Fruit fly (Drosophila melanogaster) whole organism, embryonic: ENCODE measurements around the gene CG12123.

Experiments
- Awh ChIP-seq: fragments of 200-800 bp; sonication (Bioruptor generic); IDR thresholded peaks from 2 replicates; pipeline ENCODE4, ENCODE4 v1.3.6; 2022; ENCODE audit warnings: missing biosample characterization, missing genetic modification characterization
- C15 ChIP-seq: fragments of 200-800 bp; sonication (Bioruptor generic); IDR thresholded peaks from 3 replicates; pipeline ENCODE4 v1.3.6; 2022; ENCODE audit warnings: missing biosample characterization, missing genetic modification characterization
- CG10209 ChIP-seq: fragments of 200-800 bp; sonication (Bioruptor generic); optimal IDR thresholded peaks from 3 replicates; lab custom pipeline; 2017; ENCODE audit warnings: missing biosample characterization, mild to moderate bottlenecking, missing genetic modification characterization, missing genetic modification reagents
- CG10462 ChIP-seq: fragments of 200-800 bp; sonication (Bioruptor generic); optimal IDR thresholded peaks from 2 replicates; lab custom pipeline; 2016; ENCODE audit warnings: missing biosample characterization, missing genetic modification characterization
- CG10543 ChIP-seq: fragments of 200-800 bp; sonication (Bioruptor generic); optimal IDR thresholded peaks from 3 replicates; lab custom pipeline; 2017; ENCODE audit warnings: missing biosample characterization, mild to moderate bottlenecking, missing genetic modification characterization, moderate library complexity
- CG10654 ChIP-seq: fragments of 200-800 bp; sonication (Bioruptor generic); optimal IDR thresholded peaks from 2 replicates; lab custom pipeline; 2016; ENCODE audit warnings: missing biosample characterization, missing genetic modification characterization
- CG10959 ChIP-seq: fragments of 200-800 bp; sonication (Bioruptor generic); IDR thresholded peaks from 2 replicates; pipeline ENCODE4 v1.3.6; 2022; ENCODE audit warnings: missing biosample characterization, missing genetic modification characterization
- CG12659 ChIP-seq: fragments of 200-800 bp; sonication (Bioruptor generic); optimal IDR thresholded peaks from 3 replicates; lab custom pipeline; 2017; ENCODE audit warnings: mild to moderate bottlenecking, missing biosample characterization, missing genetic modification reagents, missing genetic modification characterization
- CG14441 ChIP-seq: fragments of 200-800 bp; sonication (Bioruptor generic); IDR thresholded peaks from 2 replicates; pipeline ENCODE4 v1.3.6; 2022; ENCODE audit warnings: missing biosample characterization, missing genetic modification characterization
- CG15073 ChIP-seq: fragments of 200-800 bp; sonication (Bioruptor generic); optimal IDR thresholded peaks from 2 replicates; lab custom pipeline; 2016; ENCODE audit warnings: missing biosample characterization, missing genetic modification characterization
- CG15479 ChIP-seq: fragments of 200-800 bp; sonication (Bioruptor generic); optimal IDR thresholded peaks from 3 replicates; lab custom pipeline; 2019; ENCODE audit warnings: missing biosample characterization, mild to moderate bottlenecking, missing genetic modification characterization, moderate library complexity
- CG17186 ChIP-seq: fragments of 200-800 bp; sonication (Bioruptor generic); optimal IDR thresholded peaks from 3 replicates; lab custom pipeline; 2017; ENCODE audit warnings: missing biosample characterization, missing genetic modification reagents, missing genetic modification characterization
- CG4404 ChIP-seq: fragments of 200-800 bp; sonication (Bioruptor generic); IDR thresholded peaks from 2 replicates; pipeline ENCODE4 v1.3.6; 2022; ENCODE audit warnings: missing biosample characterization, missing genetic modification characterization
- CG6791 ChIP-seq: fragments of 200-800 bp; sonication (Bioruptor generic); IDR thresholded peaks from 3 replicates; pipeline ENCODE4 v1.3.6; 2022; ENCODE audit warnings: missing biosample characterization, missing genetic modification characterization; ENCODE audit not compliant: partially characterized antibody
- Camta ChIP-seq: fragments of 200-800 bp; sonication (Bioruptor generic); optimal IDR thresholded peaks from 2 replicates; lab custom pipeline; 2016; ENCODE audit warnings: missing biosample characterization, missing genetic modification characterization
- CrebB ChIP-seq: fragments of 200-800 bp; sonication (Bioruptor generic); optimal IDR thresholded peaks from 3 replicates; lab custom pipeline; 2018; ENCODE audit warnings: missing biosample characterization, mild to moderate bottlenecking, missing genetic modification characterization
- Drgx ChIP-seq: fragments of 200-800 bp; sonication (Bioruptor generic); IDR thresholded peaks from 2 replicates; pipeline ENCODE4 v1.3.6; 2022; ENCODE audit warnings: missing biosample characterization, missing genetic modification characterization
- Gsc ChIP-seq: fragments of 200-800 bp; sonication (Bioruptor generic); IDR thresholded peaks from 2 replicates; pipeline ENCODE4 v1.3.6; 2022; ENCODE audit warnings: missing biosample characterization, missing genetic modification characterization
- Gug ChIP-seq: fragments of 200-800 bp; sonication (Bioruptor generic); IDR thresholded peaks from 4 replicates; pipeline ENCODE4 v1.3.6; 2022; ENCODE audit warnings: missing biosample characterization, missing genetic modification characterization
- HLHmδ ChIP-seq: fragments of 200-800 bp; sonication (Bioruptor generic); optimal IDR thresholded peaks from 2 replicates; lab custom pipeline; 2018; ENCODE audit warnings: missing biosample characterization, mild to moderate bottlenecking, missing genetic modification characterization, moderate library complexity
- Hand ChIP-seq: fragments of 200-800 bp; sonication (Bioruptor generic); optimal IDR thresholded peaks from 2 replicates; lab custom pipeline; 2017; ENCODE audit warnings: mild to moderate bottlenecking, missing biosample characterization, missing genetic modification reagents, missing genetic modification characterization
- HmgZ ChIP-seq: fragments of 200-800 bp; sonication (Bioruptor generic); optimal IDR thresholded peaks from 2 replicates; lab custom pipeline; 2018; ENCODE audit warnings: missing biosample characterization, mild to moderate bottlenecking, missing genetic modification characterization
- MESR4 ChIP-seq: fragments of 200-800 bp; sonication (Bioruptor generic); optimal IDR thresholded peaks from 2 replicates; lab custom pipeline; 2018; ENCODE audit warnings: missing biosample characterization, mild to moderate bottlenecking, missing genetic modification characterization, moderate library complexity
- Med ChIP-seq: fragments of 200-800 bp; sonication (Bioruptor generic); peaks from one replicate; lab custom pipeline; 2016; ENCODE audit warnings: missing biosample characterization, missing genetic modification characterization, mild to moderate bottlenecking, inconsistent platforms, moderate library complexity
- Myb ChIP-seq: fragments of 200-800 bp; sonication (Bioruptor generic); optimal IDR thresholded peaks from 2 replicates; lab custom pipeline; 2016; ENCODE audit warnings: missing biosample characterization, missing genetic modification characterization
- PHDP ChIP-seq: fragments of 200-800 bp; sonication (Bioruptor generic); optimal IDR thresholded peaks from 3 replicates; lab custom pipeline; 2018; ENCODE audit warnings: missing biosample characterization, mild to moderate bottlenecking, missing genetic modification characterization, moderate library complexity
- Pdp1 ChIP-seq, 2 experiments: fragments of 200-800 bp; sonication (Bioruptor generic); optimal IDR thresholded peaks; 3 replicates each; lab custom pipeline; 2016; ENCODE audit warnings: missing biosample characterization in 2 of 2, missing genetic modification characterization in 2 of 2, mild to moderate bottlenecking in 1 of 2, moderate library complexity in 1 of 2
- Rfx ChIP-seq: fragments of 200-800 bp; sonication (Bioruptor generic); IDR thresholded peaks from 2 replicates; pipeline ENCODE4 v1.3.6; 2022; ENCODE audit warnings: missing biosample characterization, missing genetic modification characterization
- Rx ChIP-seq: fragments of 200-800 bp; sonication (Bioruptor generic); IDR thresholded peaks from 2 replicates; pipeline ENCODE4 v1.3.6; 2022; ENCODE audit warnings: missing biosample characterization, missing genetic modification characterization
- Ssrp ChIP-seq: fragments of 200-800 bp; sonication (Bioruptor generic); optimal IDR thresholded peaks from 2 replicates; lab custom pipeline; 2018; ENCODE audit warnings: missing biosample characterization, mild to moderate bottlenecking, missing genetic modification characterization, moderate library complexity
- Tbp ChIP-seq: fragments of >200 bp; optimal IDR thresholded peaks from 2 replicates; lab custom pipeline; 2018; ENCODE audit warnings: missing biosample characterization, missing genetic modification characterization
- abd-A ChIP-seq: fragments of 200-800 bp; sonication (Bioruptor generic); optimal IDR thresholded peaks from 3 replicates; lab custom pipeline; 2019; ENCODE audit warnings: missing biosample characterization, mild to moderate bottlenecking, missing genetic modification characterization, moderate library complexity
- amos ChIP-seq: fragments of 200-800 bp; sonication (Bioruptor generic); IDR thresholded peaks from 2 replicates; pipeline ENCODE4 v1.3.6; 2022; ENCODE audit warnings: missing biosample characterization, missing genetic modification characterization; ENCODE audit not compliant: partially characterized antibody
- ash1 ChIP-seq: fragments of 200-800 bp; sonication (Bioruptor generic); optimal IDR thresholded peaks from 2 replicates; lab custom pipeline; 2018; ENCODE audit warnings: missing biosample characterization, mild to moderate bottlenecking, missing genetic modification characterization
- caup ChIP-seq: fragments of 200-800 bp; sonication (Bioruptor generic); optimal IDR thresholded peaks from 3 replicates; lab custom pipeline; 2017; ENCODE audit warnings: missing biosample characterization, mild to moderate bottlenecking, missing genetic modification characterization, moderate library complexity; ENCODE audit not compliant: severe bottlenecking
- crp ChIP-seq, 2 experiments: fragments of 200-800 bp; sonication (Bioruptor generic); optimal IDR thresholded peaks; 2 replicates in 1 of 2; 3 replicates in 1 of 2; lab custom pipeline; 2017; ENCODE audit warnings: missing biosample characterization in 2 of 2, missing genetic modification characterization in 2 of 2, mild to moderate bottlenecking in 1 of 2, moderate library complexity in 1 of 2
- eyg ChIP-seq: fragments of 200-800 bp; sonication (Bioruptor generic); optimal IDR thresholded peaks from 3 replicates; lab custom pipeline; 2016; ENCODE audit warnings: missing biosample characterization, missing genetic modification characterization
- fd64A ChIP-seq: fragments of 200-800 bp; sonication (Bioruptor generic); optimal IDR thresholded peaks from 3 replicates; lab custom pipeline; 2018; ENCODE audit warnings: missing biosample characterization, mild to moderate bottlenecking, missing genetic modification characterization
- gt ChIP-seq: fragments of 200-800 bp; sonication (Bioruptor generic); IDR thresholded peaks from 2 replicates; pipeline ENCODE4 v1.3.6; 2022; ENCODE audit warnings: missing biosample characterization, missing genetic modification characterization
- ken ChIP-seq: fragments of 200-800 bp; sonication (Bioruptor generic); IDR thresholded peaks from 3 replicates; pipeline ENCODE4 v1.3.6; 2022; ENCODE audit warnings: missing biosample characterization, missing genetic modification characterization
- lov ChIP-seq, 2 experiments: fragments of 200-800 bp in 1 of 2; fragments of >200 bp in 1 of 2; sonication (Bioruptor generic) in 1 of 2; IDR thresholded peaks in 1 of 2; optimal IDR thresholded peaks in 1 of 2; 2 replicates in 1 of 2; 3 replicates in 1 of 2; pipeline versions ENCODE4 v1.3.6 to Lab custom; 2017 to 2022; ENCODE audit warnings: missing biosample characterization in 1 of 2, missing genetic modification characterization in 1 of 2
- pnt ChIP-seq: fragments of 200-800 bp; sonication (Bioruptor generic); optimal IDR thresholded peaks from 3 replicates; lab custom pipeline; 2016; ENCODE audit warnings: missing biosample characterization, missing genetic modification characterization
- psq ChIP-seq: fragments of 200-800 bp; sonication (Bioruptor generic); optimal IDR thresholded peaks from 2 replicates; lab custom pipeline; 2017; ENCODE audit warnings: missing biosample characterization, missing genetic modification characterization
- pzg ChIP-seq: fragments of 200-800 bp; sonication (Bioruptor generic); optimal IDR thresholded peaks from 3 replicates; lab custom pipeline; 2018; ENCODE audit warnings: missing biosample characterization, mild to moderate bottlenecking, missing genetic modification characterization, moderate library complexity
- rib ChIP-seq: fragments of 200-800 bp; sonication (Bioruptor generic); IDR thresholded peaks from 2 replicates; pipeline ENCODE4 v1.3.6; 2022; ENCODE audit warnings: missing biosample characterization, missing genetic modification characterization
- salm ChIP-seq: fragments of 200-800 bp; sonication (Bioruptor generic); optimal IDR thresholded peaks from 2 replicates; lab custom pipeline; 2018; ENCODE audit warnings: missing biosample characterization, mild to moderate bottlenecking, missing genetic modification characterization
- sd ChIP-seq: fragments of 200-800 bp; sonication (Bioruptor generic); optimal IDR thresholded peaks from 3 replicates; lab custom pipeline; 2018; ENCODE audit warnings: missing biosample characterization, mild to moderate bottlenecking, missing genetic modification characterization, moderate library complexity
- so ChIP-seq: fragments of 200-800 bp; sonication (Bioruptor generic); IDR thresholded peaks from 3 replicates; pipeline ENCODE4 v1.3.6; 2022; ENCODE audit warnings: missing biosample characterization, missing genetic modification characterization
- sr ChIP-seq: fragments of 200-800 bp; sonication (Bioruptor generic); IDR thresholded peaks from 3 replicates; pipeline ENCODE4 v1.3.6; 2022; ENCODE audit warnings: missing biosample characterization, missing genetic modification characterization

CG12123 gene

dm6 chrX:8408971-8409455, 33.1 kb downstream of the CG12123 start, which contains the start of gene Trf2:
Gene Trf2 (plus strand): TSS chrX:8409272.
- TF ChIP-seq rib (GFP tag; lab: Robert Waterston, UW) (peak; percentile 36; the same call in 1 of the 2 replicates), sd (tag; lab: Kevin White, UChicago) (no peak), Awh (GFP tag; lab: Robert Waterston, UW) (no peak), fd64A (GFP tag; lab: Kevin White, UChicago) (no peak), Gug (GFP tag; lab: Robert Waterston, UW) (0 out of 4 replicates have a peak, but pooled peaks have one; percentile 10), Pdp1 (GFP tag; optimal IDR thresholded peaks at IDR 0.05; lab: Kevin White, UChicago) (peak; percentile 19 to 29), Drgx (GFP tag; lab: Robert Waterston, UW) (no peak), CrebB (tag; lab: Kevin White, UChicago) (peak; percentile 47), CG15073 (no peak), CG10654 (GFP tag; lab: Kevin White, UChicago) (no peak), crp (GFP tag; optimal IDR thresholded peaks at IDR 0.05; lab: Kevin White, UChicago) (peak in 1 of 2 experiments; percentile 83), C15 (GFP tag; lab: Robert Waterston, UW) (no peak), gt (GFP tag; lab: Robert Waterston, UW) (no peak), Med (GFP tag; lab: Kevin White, UChicago) (peak; percentile 85), psq (GFP tag; lab: Kevin White, UChicago) (no peak), CG10959 (GFP tag; lab: Robert Waterston, UW) (no peak), Rx (no peak), lov (optimal IDR thresholded peaks at IDR 0.05; lab: Kevin White, UChicago) (no peak), lov (GFP tag; IDR thresholded peaks at IDR 0.05; lab: Robert Waterston, UW) (no peak), CG14441 (no peak), salm (no peak), eyg (no peak), pnt (no peak), amos (GFP tag; lab: Robert Waterston, UW) (peak; percentile 54; the same call in 1 of the 2 replicates), CG10209 (GFP tag; lab: Kevin White, UChicago) (no peak), CG4404 (GFP tag; lab: Robert Waterston, UW) (no peak), Tbp (GFP tag; lab: Kevin White, UChicago) (peak; percentile 61), Ssrp (tag; lab: Kevin White, UChicago) (no peak), Rfx (peak; percentile 30; the same call in 1 of the 2 replicates), HLHmδ (GFP tag; lab: Kevin White, UChicago) (peak; percentile 81), caup (GFP tag; lab: Kevin White, UChicago) (peak; percentile 62), CG6791 (GFP tag; lab: Robert Waterston, UW) (no peak), CG10462 (no peak), sr (GFP tag; lab: Robert Waterston, UW) (no peak), CG15479 (GFP tag; lab: Kevin White, UChicago) (no peak), pzg (GFP tag; lab: Kevin White, UChicago) (peak; percentile 70), HmgZ (tag; lab: Kevin White, UChicago) (peak; percentile 21), ken (GFP tag; lab: Robert Waterston, UW) (0 out of 3 replicates have a peak, but pooled peaks have one; percentile 12), Hand (no peak), Myb (GFP tag; lab: Kevin White, UChicago) (peak; percentile 52), CG10543 (GFP tag; lab: Kevin White, UChicago) (peak; percentile 11), Gsc (GFP tag; lab: Robert Waterston, UW) (no peak), ash1 (GFP tag; lab: Kevin White, UChicago) (no peak), PHDP (tag; lab: Kevin White, UChicago) (no peak), so (0 out of 3 replicates have a peak, but pooled peaks have one; percentile 11), Camta (peak; percentile 54), abd-A (tag; lab: Kevin White, UChicago) (no peak), MESR4 (GFP tag; lab: Kevin White, UChicago) (peak; percentile 50), CG17186 (peak; percentile 9), CG12659 (peak; percentile 59)
